Worm (Caenorhabditis elegans): ENCODE results near the gene snap-29.
A peak's percentile ranks its signal among the peaks of the same experiment; 100 is the strongest.

snap-29 gene

DNA sequence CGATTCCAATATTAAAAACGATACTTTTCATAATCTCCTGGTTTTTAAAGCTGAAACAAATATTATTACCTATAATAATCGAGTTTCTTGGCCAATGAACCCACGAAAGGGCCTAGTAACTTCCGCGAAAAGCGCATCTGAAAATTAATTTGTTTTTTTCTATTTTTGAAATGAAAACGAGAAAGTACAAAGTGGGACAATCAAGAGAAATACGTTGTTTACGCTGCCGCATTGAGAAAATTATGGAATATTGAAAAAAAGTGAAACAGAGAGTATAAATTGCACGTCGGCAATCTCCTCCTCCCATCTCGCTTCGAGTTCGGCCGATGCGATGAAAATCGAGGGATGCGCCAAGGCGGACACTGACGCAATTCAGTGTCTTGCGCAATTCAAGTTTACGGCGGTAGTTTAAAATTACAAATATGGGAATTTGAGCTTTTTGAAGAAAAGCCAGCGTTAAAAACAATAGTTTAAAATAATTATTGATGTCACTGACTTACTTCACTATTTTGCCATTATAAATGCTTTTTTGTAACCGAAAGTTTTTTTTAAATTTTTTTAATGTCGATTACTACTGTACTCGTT, 34.7 kb upstream of the snap-29 start, which contains the start of gene pdhk-2 (continued):
- no peak for TF ChIP-seq ztf-11 (tag; optimal IDR thresholded peaks at IDR 0.05)
- TF ChIP-seq nhr-42 (GFP tag; IDR thresholded peaks at IDR 0.05), result peak; percentile 76; the same call in 1 of the 2 replicates
- TF ChIP-seq lin-38 (GFP tag; IDR thresholded peaks at IDR 0.05), result peak; percentile 89
- peak; percentile 46 to 87 for TF ChIP-seq hif-1 (tag; optimal IDR thresholded peaks at IDR 0.05)
- TF ChIP-seq daf-19 (GFP tag; conservative IDR thresholded peaks at IDR 0.05), result peak; percentile 73
- no peak for TF ChIP-seq pqm-1 (tag; optimal IDR thresholded peaks at IDR 0.05)
- TF ChIP-seq zfp-2 (tag; optimal IDR thresholded peaks at IDR 0.05), result no peak
- peak; percentile 55; the same call in 1 of the 2 replicates for TF ChIP-seq lin-1 (GFP tag; IDR thresholded peaks at IDR 0.05)
- TF ChIP-seq mep-1 (tag; optimal IDR thresholded peaks at IDR 0.05), result peak; percentile 96
- TF ChIP-seq ama-1 (optimal IDR thresholded peaks at IDR 0.05), result peak; percentile 81
- TF ChIP-seq tag-97 (GFP tag; IDR thresholded peaks at IDR 0.05), result no peak
- peak; percentile 65 for TF ChIP-seq spr-3 (GFP tag; optimal IDR thresholded peaks at IDR 0.05)
- no peak for TF ChIP-seq daf-8 (GFP tag; IDR thresholded peaks at IDR 0.05)
- peak; percentile 67; the same call in 1 of the 2 replicates for TF ChIP-seq Y48G9A.11 (GFP tag; IDR thresholded peaks at IDR 0.05)
- TF ChIP-seq F49E8.2 (tag; optimal IDR thresholded peaks at IDR 0.05; ENCODE audit: borderline replicate concordance), result peak; percentile 73
- peak; percentile 49; the same call in 1 of the 2 replicates for TF ChIP-seq set-16 (GFP tag; IDR thresholded peaks at IDR 0.05)
- peak; percentile 92 for TF ChIP-seq zfp-3 (GFP tag; conservative IDR thresholded peaks at IDR 0.05)
- TF ChIP-seq nhr-41 (GFP tag; IDR thresholded peaks at IDR 0.05), result no peak
- TF ChIP-seq ceh-28 (tag; optimal IDR thresholded peaks at IDR 0.05), result no peak
- peak; percentile 78 for TF ChIP-seq ztf-7 (tag; optimal IDR thresholded peaks at IDR 0.05)
- TF ChIP-seq unc-130 (GFP tag; optimal IDR thresholded peaks at IDR 0.05), result peak; percentile 53
- peak; percentile 79 for TF ChIP-seq lin-29 (GFP tag; IDR thresholded peaks at IDR 0.05)
- TF ChIP-seq fos-1 (tag; optimal IDR thresholded peaks at IDR 0.05), result no peak
- TF ChIP-seq lin-13 (GFP tag; optimal IDR thresholded peaks at IDR 0.05), result peak; percentile 82
- TF ChIP-seq pha-4 (GFP tag; IDR thresholded peaks at IDR 0.05), result peak; percentile 80
- peak; percentile 23 for TF ChIP-seq pha-4 (tag; optimal IDR thresholded peaks at IDR 0.05)
- peak; percentile 90 for TF ChIP-seq nhr-6 (tag; optimal IDR thresholded peaks at IDR 0.05)
- no peak; the same call in 1 of the 2 replicates for TF ChIP-seq snpc-1.2 (GFP tag; IDR thresholded peaks at IDR 0.05)
- TF ChIP-seq saeg-2 (GFP tag; IDR thresholded peaks at IDR 0.05), result peak; percentile 77; the same call in 1 of the 2 replicates
- TF ChIP-seq tra-1 (GFP tag; IDR thresholded peaks at IDR 0.05), result peak; percentile 59; the same call in 1 of the 2 replicates
- TF ChIP-seq ceh-32 (tag; optimal IDR thresholded peaks at IDR 0.05; ENCODE audit: poor library complexity), result peak; percentile 44
- no peak for TF ChIP-seq nhr-111 (GFP tag; optimal IDR thresholded peaks at IDR 0.05)
- no peak for TF ChIP-seq snpc-4 (tag; optimal IDR thresholded peaks at IDR 0.05)
- no peak for TF ChIP-seq daf-12 (tag; optimal IDR thresholded peaks at IDR 0.05)
- TF ChIP-seq nhr-237 (tag; optimal IDR thresholded peaks at IDR 0.05), result no peak
- 0 out of 2 replicates have a peak, but pooled peaks have one; percentile 51 for TF ChIP-seq vab-7 (GFP tag; IDR thresholded peaks at IDR 0.05)
- peak; percentile 90 for TF ChIP-seq rbr-2 (tag; optimal IDR thresholded peaks at IDR 0.05)
- no peak for TF ChIP-seq R02D3.7 (tag; optimal IDR thresholded peaks at IDR 0.05)
- no peak for TF ChIP-seq Y5F2A.4 (GFP tag; optimal IDR thresholded peaks at IDR 0.05)
- TF ChIP-seq duxl-1 (tag; optimal IDR thresholded peaks at IDR 0.05; ENCODE audit: poor library complexity), result peak; percentile 86
- no peak for TF ChIP-seq F26F4.8 (GFP tag; conservative IDR thresholded peaks at IDR 0.05)
- TF ChIP-seq spr-1 (tag; optimal IDR thresholded peaks at IDR 0.05), result peak; percentile 86
- TF ChIP-seq unc-62 (GFP tag; optimal IDR thresholded peaks at IDR 0.05 in 1 of 2), result peak in 1 of 2 experiments; percentile 98
- TF ChIP-seq unc-62 (tag; optimal IDR thresholded peaks at IDR 0.05), result no peak
- peak; percentile 91 for TF ChIP-seq arid-1 (GFP tag; conservative IDR thresholded peaks at IDR 0.05)
- no peak for TF ChIP-seq F44E2.7 (GFP tag; IDR thresholded peaks at IDR 0.05)
- TF ChIP-seq ceh-82 (tag; optimal IDR thresholded peaks at IDR 0.05), result no peak
- TF ChIP-seq nhr-102 (tag; optimal IDR thresholded peaks at IDR 0.05), result peak; percentile 91
- TF ChIP-seq nhr-77 (tag; optimal IDR thresholded peaks at IDR 0.05), result peak; percentile 73
- 0 out of 2 replicates have a peak, but pooled peaks have one; percentile 43 for TF ChIP-seq ceh-44 (GFP tag; IDR thresholded peaks at IDR 0.05)
- no peak for TF ChIP-seq egl-43 (GFP tag; IDR thresholded peaks at IDR 0.05)
